Worm (Caenorhabditis elegans): ENCODE data around the gene C24F3.2.
A peak's percentile ranks its signal among the peaks of the same experiment; 100 is the strongest.

The C24F3.2 gene

ce11 chrIV:10222122-10222589 lies at the start of gene C24F3.2 (continued):
- no peak for TF ChIP-seq nhr-11 (tag; optimal IDR thresholded peaks at IDR 0.05)
- TF ChIP-seq mab-9 (GFP tag; IDR thresholded peaks at IDR 0.05): no peak
- no peak for TF ChIP-seq pqm-1 (tag; optimal IDR thresholded peaks at IDR 0.05)
- TF ChIP-seq nhr-84 (tag; optimal IDR thresholded peaks at IDR 0.05): no peak
- no peak for TF ChIP-seq zag-1 (tag; optimal IDR thresholded peaks at IDR 0.05)
- TF ChIP-seq grh-1 (GFP tag; IDR thresholded peaks at IDR 0.05): no peak
- TF ChIP-seq aly-2 (tag; optimal IDR thresholded peaks at IDR 0.05): no peak
- TF ChIP-seq nhr-12 (tag; optimal IDR thresholded peaks at IDR 0.05): no peak
- peak; percentile 69 for TF ChIP-seq fkh-8 (tag; optimal IDR thresholded peaks at IDR 0.05)
- no peak for TF ChIP-seq egl-27 (tag; optimal IDR thresholded peaks at IDR 0.05)
- TF ChIP-seq pag-3 (tag; optimal IDR thresholded peaks at IDR 0.05; ENCODE audit: borderline replicate concordance, insufficient read depth): no peak
- TF ChIP-seq vab-15 (tag; optimal IDR thresholded peaks at IDR 0.05): peak; percentile 52
- peak; percentile 84 for TF ChIP-seq snu-23 (GFP tag; optimal IDR thresholded peaks at IDR 0.05)
- TF ChIP-seq ceh-82 (tag; optimal IDR thresholded peaks at IDR 0.05): peak in 1 of 3 experiments; percentile 29
- TF ChIP-seq pax-3 (tag; optimal IDR thresholded peaks at IDR 0.05): no peak
- TF ChIP-seq nhr-237 (tag; optimal IDR thresholded peaks at IDR 0.05): no peak
- peak; percentile 48 for TF ChIP-seq ztf-4 (tag; optimal IDR thresholded peaks at IDR 0.05)
- TF ChIP-seq lin-13 (GFP tag; optimal IDR thresholded peaks at IDR 0.05): peak; percentile 11
- peak; percentile 67 for TF ChIP-seq swsn-7 (tag; optimal IDR thresholded peaks at IDR 0.05)
- no peak for TF ChIP-seq C04F5.9 (tag; optimal IDR thresholded peaks at IDR 0.05)
- peak; percentile 81 for TF ChIP-seq nhr-71 (tag; optimal IDR thresholded peaks at IDR 0.05)
- TF ChIP-seq mep-1 (tag; optimal IDR thresholded peaks at IDR 0.05): peak; percentile 69
- TF ChIP-seq nhr-90 (tag; optimal IDR thresholded peaks at IDR 0.05; ENCODE audit: poor library complexity): peak; percentile 56
- no peak for TF ChIP-seq F16B12.6 (tag; optimal IDR thresholded peaks at IDR 0.05)
- no peak for TF ChIP-seq hpl-2 (GFP tag; optimal IDR thresholded peaks at IDR 0.05)
- peak; percentile 41 to 79 for TF ChIP-seq efl-1 (optimal IDR thresholded peaks at IDR 0.05)
- peak; percentile 80 to 97 for TF ChIP-seq efl-1 (GFP tag; optimal IDR thresholded peaks at IDR 0.05 in 1 of 2)
- peak; percentile 42 for TF ChIP-seq unc-130 (tag; optimal IDR thresholded peaks at IDR 0.05)
- peak; percentile 64 for TF ChIP-seq xbp-1 (tag; optimal IDR thresholded peaks at IDR 0.05)
- TF ChIP-seq nhr-77 (tag; optimal IDR thresholded peaks at IDR 0.05): peak; percentile 38
- no peak for TF ChIP-seq jun-1 (tag; optimal IDR thresholded peaks at IDR 0.05)
- TF ChIP-seq ama-1 (optimal IDR thresholded peaks at IDR 0.05): no peak

DNA sequence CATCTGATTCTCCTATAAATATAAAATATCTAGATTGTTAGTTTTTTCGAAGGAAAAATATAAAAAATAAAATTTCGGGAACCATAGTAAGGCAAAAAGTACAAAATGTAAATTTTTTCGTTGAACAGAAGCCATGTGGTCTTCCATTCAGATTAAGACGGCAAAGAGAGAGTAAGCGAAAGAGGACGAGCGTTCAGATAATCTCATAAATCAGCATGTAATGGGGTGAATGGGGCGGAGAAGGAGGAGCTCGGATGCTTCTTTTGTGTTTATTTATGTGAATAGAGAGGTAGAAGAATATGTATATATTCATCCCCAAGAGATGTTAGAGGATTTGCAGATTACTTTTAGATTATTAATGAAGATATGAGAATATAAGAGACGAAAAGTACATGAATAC lies 48.0 kb upstream of the C24F3.2 start, which contains the start of gene pxf-1:
TSS of gene pxf-1 (minus strand) at position 14 of the 400 bp plus-strand sequence.
- TF ChIP-seq ets-5 (GFP tag; IDR thresholded peaks at IDR 0.05) (no peak), unc-86 (tag; optimal IDR thresholded peaks at IDR 0.05) (no peak), elt-2 (tag; optimal IDR thresholded peaks at IDR 0.05) (no peak), snu-23 (GFP tag; optimal IDR thresholded peaks at IDR 0.05) (no peak), mab-9 (GFP tag; IDR thresholded peaks at IDR 0.05) (no peak), xbp-1 (tag; optimal IDR thresholded peaks at IDR 0.05) (no peak), fkh-4 (tag; optimal IDR thresholded peaks at IDR 0.05; ENCODE audit: borderline replicate concordance) (no peak), hlh-4 (tag; optimal IDR thresholded peaks at IDR 0.05) (no peak), unc-98 (GFP tag; IDR thresholded peaks at IDR 0.05) (no peak), fos-1 (tag; optimal IDR thresholded peaks at IDR 0.05) (no peak), tlp-1 (tag; optimal IDR thresholded peaks at IDR 0.05) (no peak), swsn-7 (tag; optimal IDR thresholded peaks at IDR 0.05) (no peak), nhr-76 (tag; optimal IDR thresholded peaks at IDR 0.05) (no peak)

Measured in whole organism, L1 larva.